Fruit fly (Drosophila melanogaster): Measurements from ENCODE around the gene CG42876.

The CG42876 gene

dm6 chr2L:15812041-15812440 lies at the start of gene CG42876:
Gene CG42876, minus strand, starts transcription at chr2L:15812141.
- TF ChIP-seq CG8478 (optimal IDR thresholded peaks at IDR 0.05) (no peak), CTCF (optimal IDR thresholded peaks at IDR 0.05) (no peak)

dm6 chr2L:15853826-15854225 lies 41.9 kb upstream of the CG42876 start, which contains the start of gene Tektin-A:
Gene Tektin-A, plus strand, starts transcription at chr2L:15854126.
- TF ChIP-seq CG8478 (optimal IDR thresholded peaks at IDR 0.05) (no peak), CTCF (optimal IDR thresholded peaks at IDR 0.05) (no peak)

dm6 chr2L:15852292-15852691 lies 40.4 kb upstream of the CG42876 start, which contains the start of gene CG13243:
Gene CG13243, plus strand, starts transcription at chr2L:15852592.
- TF ChIP-seq CTCF (optimal IDR thresholded peaks at IDR 0.05), result no peak
- TF ChIP-seq CG8478 (optimal IDR thresholded peaks at IDR 0.05), result no peak

dm6 chr2L:15846600-15846999 lies 34.7 kb upstream of the CG42876 start:
- TF ChIP-seq CG8478 (optimal IDR thresholded peaks at IDR 0.05) (no peak), CTCF (optimal IDR thresholded peaks at IDR 0.05) (no peak)

DNA sequence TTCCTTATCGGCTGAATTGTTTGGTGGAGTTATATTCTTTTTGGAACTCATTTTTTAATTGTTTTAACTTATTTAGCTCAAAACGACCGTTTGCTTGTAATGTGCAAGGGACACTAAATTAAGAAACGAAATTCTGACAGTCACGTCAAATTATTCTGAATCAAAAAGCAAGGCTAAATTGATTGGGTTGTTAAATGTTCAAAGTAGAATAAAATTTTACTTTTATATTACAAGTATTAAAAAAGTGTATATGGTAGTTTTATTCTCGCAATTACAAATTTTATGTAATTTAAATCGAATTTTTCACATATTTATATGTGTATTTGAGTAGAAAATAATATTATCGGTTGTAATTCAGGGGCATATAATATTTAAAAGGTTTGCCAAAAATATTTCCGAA lies 23.6 kb upstream of the CG42876 start, which contains the start of gene CG18518:
Gene CG18518, minus strand, starts transcription at position 101 of the 400 bp plus-strand sequence.
- TF ChIP-seq CG8478 (optimal IDR thresholded peaks at IDR 0.05), result no peak
- TF ChIP-seq CTCF (optimal IDR thresholded peaks at IDR 0.05), result no peak

DNA sequence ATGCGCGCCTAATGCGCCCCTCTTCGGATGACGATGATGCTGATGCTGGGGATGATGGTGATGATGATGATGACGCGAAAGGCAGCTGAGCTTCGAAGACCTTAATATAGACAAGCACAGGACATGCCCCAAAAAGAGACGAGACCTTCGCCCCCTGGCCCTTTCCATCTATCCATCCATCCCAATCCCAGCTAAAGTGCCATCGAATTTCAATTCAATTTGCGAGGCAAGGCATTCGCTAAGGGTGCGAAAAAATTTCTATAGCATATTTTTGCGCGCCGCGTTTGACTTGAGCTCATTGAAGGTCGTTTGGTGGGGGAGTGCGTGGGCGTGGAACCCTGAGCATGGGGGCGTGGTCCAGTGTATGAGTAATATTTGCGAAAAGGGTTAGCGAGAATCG lies 15.6 kb downstream of the CG42876 start:
- TF ChIP-seq CTCF (optimal IDR thresholded peaks at IDR 0.05), result no peak
- TF ChIP-seq CG8478 (optimal IDR thresholded peaks at IDR 0.05), result no peak

- no peak for TF ChIP-seq CG8478 (optimal IDR thresholded peaks at IDR 0.05)
- no peak for TF ChIP-seq CTCF (optimal IDR thresholded peaks at IDR 0.05)
Measured at dm6 chr2L:15783785-15784184, 28.2 kb downstream of the CG42876 start, which contains the start of gene t-Grip91. Gene t-Grip91, plus strand, starts transcription at chr2L:15784085.

- TF ChIP-seq CG8478 (optimal IDR thresholded peaks at IDR 0.05) (no peak), CTCF (optimal IDR thresholded peaks at IDR 0.05) (peak; percentile 80 to 83)
Measured at dm6 chr2L:15782996-15783395, 28.9 kb downstream of the CG42876 start.

dm6 chr2L:15776752-15777151 lies 35.2 kb downstream of the CG42876 start, which contains the start of gene CG43760:
Gene CG43760, minus strand, starts transcription at chr2L:15776852.
- no peak for TF ChIP-seq CTCF (optimal IDR thresholded peaks at IDR 0.05)
- TF ChIP-seq CG8478 (optimal IDR thresholded peaks at IDR 0.05), result no peak

- no peak for TF ChIP-seq CTCF (optimal IDR thresholded peaks at IDR 0.05)
- TF ChIP-seq CG8478 (optimal IDR thresholded peaks at IDR 0.05), result no peak
Measured at dm6 chr2L:15773013-15773412, 38.9 kb downstream of the CG42876 start, which contains the start of gene CG31826. Gene CG31826, minus strand, starts transcription at chr2L:15773113.

DNA sequence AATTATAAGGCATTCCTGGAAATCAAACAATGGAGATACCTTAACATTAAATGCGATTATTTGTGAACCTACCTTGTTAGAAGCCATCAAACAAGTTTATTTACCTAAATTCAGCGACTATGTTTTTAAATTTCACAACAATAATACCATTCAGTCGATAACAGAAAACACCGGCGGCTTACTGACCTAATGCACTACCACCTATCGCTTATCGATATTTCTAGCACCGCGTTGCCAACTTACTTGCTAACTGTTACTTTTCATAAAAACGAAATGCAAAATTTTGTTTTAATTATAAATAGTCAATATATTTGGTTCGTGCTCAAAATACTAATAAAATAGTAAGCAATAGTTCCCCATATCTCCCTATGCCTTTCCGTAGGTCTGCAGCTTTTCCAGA lies 41.0 kb downstream of the CG42876 start, which contains the start of gene Ku80:
Gene Ku80, minus strand, starts transcription at position 182 of the 400 bp plus-strand sequence.
- TF ChIP-seq CTCF (optimal IDR thresholded peaks at IDR 0.05) (no peak), CG8478 (optimal IDR thresholded peaks at IDR 0.05) (no peak)

- TF ChIP-seq CTCF (optimal IDR thresholded peaks at IDR 0.05) (no peak), CG8478 (optimal IDR thresholded peaks at IDR 0.05) (no peak)
Measured at dm6 chr2L:15768097-15768496, 43.8 kb downstream of the CG42876 start, which contains the start of gene wek. Gene wek, minus strand, starts transcription at chr2L:15768349.

- no peak for TF ChIP-seq CG8478 (optimal IDR thresholded peaks at IDR 0.05)
- no peak for TF ChIP-seq CTCF (optimal IDR thresholded peaks at IDR 0.05)
Measured at dm6 chr2L:15764029-15764428, 47.9 kb downstream of the CG42876 start, which contains the start of gene CG3793. Gene CG3793, plus strand, starts transcription at chr2L:15764220.

- TF ChIP-seq CTCF (optimal IDR thresholded peaks at IDR 0.05), result no peak
- TF ChIP-seq CG8478 (optimal IDR thresholded peaks at IDR 0.05), result no peak
Measured at dm6 chr2L:15763401-15763800, 48.5 kb downstream of the CG42876 start.

- TF ChIP-seq CG8478 (optimal IDR thresholded peaks at IDR 0.05) (no peak), CTCF (optimal IDR thresholded peaks at IDR 0.05) (no peak)
Measured at dm6 chr2L:15762466-15762865, 49.5 kb downstream of the CG42876 start, which contains the start of gene Gli. Gene Gli, minus strand, starts transcription at chr2L:15762758.
